Fruit fly (Drosophila melanogaster) whole organism, embryonic: ENCODE measurements around the gene Ugt35E2.

Experiments
- Atf-2 ChIP-seq: fragments of 200-800 bp; sonication (Bioruptor generic); optimal IDR thresholded peaks from 2 replicates; lab custom pipeline; 2016; ENCODE audit warnings: missing biosample characterization, missing genetic modification characterization
- CG10147 ChIP-seq: fragments of 200-800 bp; sonication (Bioruptor generic); optimal IDR thresholded peaks from 2 replicates; lab custom pipeline; 2019; ENCODE audit warnings: missing biosample characterization, mild to moderate bottlenecking, missing genetic modification characterization, moderate library complexity
- CG10366 ChIP-seq: fragments of 200-800 bp; sonication (Bioruptor generic); IDR thresholded peaks from 2 replicates; pipeline ENCODE4 v1.3.6; 2022; ENCODE audit warnings: missing biosample characterization, missing genetic modification characterization
- CG10979 ChIP-seq: fragments of 200-800 bp; sonication (Bioruptor generic); optimal IDR thresholded peaks from 2 replicates; lab custom pipeline; 2018; ENCODE audit warnings: missing biosample characterization, mild to moderate bottlenecking, missing genetic modification characterization, moderate library complexity
- CG12769 ChIP-seq: fragments of 200-800 bp; sonication (Bioruptor generic); optimal IDR thresholded peaks from 2 replicates; lab custom pipeline; 2019; ENCODE audit warnings: missing biosample characterization, mild to moderate bottlenecking, missing genetic modification characterization, moderate library complexity
- CG13287 ChIP-seq: fragments of 200-800 bp; sonication (Bioruptor generic); IDR thresholded peaks from 2 replicates; pipeline ENCODE4 v1.3.6; 2022; ENCODE audit warnings: missing biosample characterization, missing genetic modification characterization; ENCODE audit not compliant: partially characterized antibody
- CG15479 ChIP-seq: fragments of 200-800 bp; sonication (Bioruptor generic); optimal IDR thresholded peaks from 3 replicates; lab custom pipeline; 2019; ENCODE audit warnings: missing biosample characterization, mild to moderate bottlenecking, missing genetic modification characterization, moderate library complexity
- CG1832 ChIP-seq: fragments of 200-800 bp; sonication (Bioruptor generic); optimal IDR thresholded peaks from 2 replicates; lab custom pipeline; 2017; ENCODE audit warnings: missing biosample characterization, mild to moderate bottlenecking, missing genetic modification characterization, inconsistent platforms
- CG18476 ChIP-seq: fragments of 200-800 bp; sonication (Bioruptor generic); optimal IDR thresholded peaks from 2 replicates; lab custom pipeline; 2016; ENCODE audit warnings: missing biosample characterization, mild to moderate bottlenecking, missing genetic modification characterization
- CG2712 ChIP-seq: fragments of 200-800 bp; optimal IDR thresholded peaks from 3 replicates; lab custom pipeline; 2019; ENCODE audit warnings: missing biosample characterization, mild to moderate bottlenecking, missing genetic modification characterization, moderate library complexity
- CG3281 ChIP-seq: fragments of 200-800 bp; sonication (Bioruptor generic); optimal IDR thresholded peaks from 3 replicates; lab custom pipeline; 2017; ENCODE audit warnings: missing biosample characterization, mild to moderate bottlenecking, missing genetic modification characterization
- CG6813 ChIP-seq: fragments of 200-800 bp; sonication (Bioruptor generic); optimal IDR thresholded peaks from 2 replicates; lab custom pipeline; 2017; ENCODE audit warnings: missing biosample characterization, missing genetic modification characterization, mild to moderate bottlenecking, moderate library complexity, missing genetic modification reagents
- CG8388 ChIP-seq: fragments of 200-800 bp; sonication (Bioruptor generic); optimal IDR thresholded peaks from 2 replicates; lab custom pipeline; 2019; ENCODE audit warnings: missing biosample characterization, mild to moderate bottlenecking, missing genetic modification characterization, moderate library complexity
- CG9797 ChIP-seq: fragments of 200-800 bp; sonication (Bioruptor generic); optimal IDR thresholded peaks from 3 replicates; lab custom pipeline; 2018; ENCODE audit warnings: missing biosample characterization, mild to moderate bottlenecking, missing genetic modification characterization
- D19A ChIP-seq: fragments of 200-800 bp; optimal IDR thresholded peaks from 3 replicates; lab custom pipeline; 2019; ENCODE audit warnings: missing biosample characterization, mild to moderate bottlenecking, missing genetic modification characterization, moderate library complexity
- Deaf1 ChIP-seq: fragments of 200-800 bp; optimal IDR thresholded peaks from 3 replicates; lab custom pipeline; 2019; ENCODE audit warnings: missing biosample characterization, mild to moderate bottlenecking, missing genetic modification characterization, moderate library complexity
- Eip74EF ChIP-seq, 2 experiments: fragments of 200-800 bp in 1 of 2; fragments of >200 bp in 1 of 2; sonication (Bioruptor generic) in 1 of 2; optimal IDR thresholded peaks; 2 replicates each; lab custom pipeline; 2017 to 2019; ENCODE audit warnings: missing biosample characterization in 2 of 2, missing genetic modification characterization in 2 of 2, mild to moderate bottlenecking in 1 of 2, moderate library complexity in 1 of 2
- Elba2 ChIP-seq: fragments of 200-800 bp; sonication (Bioruptor generic); optimal IDR thresholded peaks from 3 replicates; lab custom pipeline; 2016; ENCODE audit warnings: missing biosample characterization, missing genetic modification characterization
- Hsf ChIP-seq: fragments of 200-800 bp; sonication (Bioruptor generic); optimal IDR thresholded peaks from 3 replicates; lab custom pipeline; 2016; ENCODE audit warnings: missing biosample characterization, missing genetic modification characterization
- Mes4 ChIP-seq: fragments of 200-800 bp; sonication (Bioruptor generic); optimal IDR thresholded peaks from 2 replicates; lab custom pipeline; 2016; ENCODE audit warnings: missing biosample characterization, missing genetic modification characterization
- Sox100B ChIP-seq: fragments of 200-800 bp; sonication (Bioruptor generic); optimal IDR thresholded peaks from 3 replicates; lab custom pipeline; 2018; ENCODE audit warnings: missing biosample characterization, mild to moderate bottlenecking, missing genetic modification characterization
- Sox102F ChIP-seq: fragments of 200-800 bp; sonication (Bioruptor generic); optimal IDR thresholded peaks from 2 replicates; lab custom pipeline; 2018; ENCODE audit warnings: missing biosample characterization, mild to moderate bottlenecking, missing genetic modification characterization, moderate library complexity
- TFAM ChIP-seq: fragments of 200-800 bp; sonication (Bioruptor generic); optimal IDR thresholded peaks from 2 replicates; lab custom pipeline; 2017; ENCODE audit warnings: missing biosample characterization, missing genetic modification characterization, inconsistent platforms
- al ChIP-seq: fragments of 200-800 bp; sonication (Bioruptor generic); IDR thresholded peaks from 2 replicates; pipeline ENCODE4 v1.3.6; 2022; ENCODE audit warnings: missing biosample characterization, missing genetic modification characterization
- ase ChIP-seq: fragments of 200-800 bp; sonication (Bioruptor generic); IDR thresholded peaks from 3 replicates; pipeline ENCODE4 v1.3.6; 2022; ENCODE audit warnings: missing biosample characterization, missing genetic modification characterization
- crc ChIP-seq: fragments of 200-800 bp; sonication (Bioruptor generic); optimal IDR thresholded peaks from 2 replicates; lab custom pipeline; 2016; ENCODE audit warnings: missing biosample characterization, missing genetic modification characterization
- crol ChIP-seq: fragments of 200-800 bp; sonication (Bioruptor generic); IDR thresholded peaks from 2 replicates; pipeline ENCODE4 v1.3.6; 2022; ENCODE audit warnings: missing biosample characterization, missing genetic modification characterization
- crp ChIP-seq, 2 experiments: fragments of 200-800 bp; sonication (Bioruptor generic); optimal IDR thresholded peaks; 2 replicates in 1 of 2; 3 replicates in 1 of 2; lab custom pipeline; 2017; ENCODE audit warnings: missing biosample characterization in 2 of 2, missing genetic modification characterization in 2 of 2, mild to moderate bottlenecking in 1 of 2, moderate library complexity in 1 of 2
- ftz-f1 ChIP-seq: fragments of 200-800 bp; sonication (Bioruptor generic); optimal IDR thresholded peaks from 2 replicates; lab custom pipeline; 2016; ENCODE audit warnings: missing biosample characterization, missing genetic modification characterization
- grn ChIP-seq: fragments of 200-800 bp; sonication (Bioruptor generic); optimal IDR thresholded peaks from 3 replicates; lab custom pipeline; 2017; ENCODE audit warnings: missing biosample characterization, missing genetic modification characterization
- her ChIP-seq: fragments of 200-800 bp; sonication (Bioruptor generic); optimal IDR thresholded peaks from 2 replicates; lab custom pipeline; 2016; ENCODE audit warnings: missing biosample characterization, missing genetic modification characterization
- kni ChIP-seq: fragments of 200-800 bp; sonication (Bioruptor generic); optimal IDR thresholded peaks from 3 replicates; lab custom pipeline; 2017; ENCODE audit warnings: mild to moderate bottlenecking, missing biosample characterization, missing genetic modification reagents, missing genetic modification characterization
- mam ChIP-seq: fragments of 200-800 bp; sonication (Bioruptor generic); optimal IDR thresholded peaks from 3 replicates; lab custom pipeline; 2016; ENCODE audit warnings: missing biosample characterization, missing genetic modification characterization
- mirr ChIP-seq: fragments of 200-800 bp; sonication (Bioruptor generic); optimal IDR thresholded peaks from 3 replicates; lab custom pipeline; 2018; ENCODE audit warnings: missing biosample characterization, mild to moderate bottlenecking, missing genetic modification characterization
- oc ChIP-seq: fragments of 200-800 bp; sonication (Bioruptor generic); optimal IDR thresholded peaks from 2 replicates; lab custom pipeline; 2018; ENCODE audit warnings: missing biosample characterization, mild to moderate bottlenecking, missing genetic modification characterization, moderate library complexity
- onecut ChIP-seq: fragments of 200-800 bp; sonication (Bioruptor generic); IDR thresholded peaks from 2 replicates; pipeline ENCODE4 v1.3.6; 2022; ENCODE audit warnings: missing biosample characterization, missing genetic modification characterization
- pho ChIP-seq: fragments of 200-800 bp; sonication (Bioruptor generic); optimal IDR thresholded peaks from 2 replicates; lab custom pipeline; 2016; ENCODE audit warnings: missing biosample characterization, missing genetic modification characterization
- phol ChIP-seq: fragments of 200-800 bp; sonication (Bioruptor generic); optimal IDR thresholded peaks from 3 replicates; lab custom pipeline; 2018; ENCODE audit warnings: missing biosample characterization, mild to moderate bottlenecking, missing genetic modification characterization, moderate library complexity
- ranshi ChIP-seq: fragments of 200-800 bp; sonication (Bioruptor generic); IDR thresholded peaks from 2 replicates; pipeline ENCODE4 v1.3.6; 2022; ENCODE audit warnings: missing biosample characterization, missing genetic modification characterization
- ro ChIP-seq: fragments of 200-800 bp; sonication (Bioruptor generic); IDR thresholded peaks from 2 replicates; pipeline ENCODE4 v1.3.6; 2022; ENCODE audit warnings: missing biosample characterization, missing genetic modification characterization
- sc ChIP-seq, 3 experiments: fragments of >200 bp in 2 of 3; fragments of 200-800 bp in 1 of 3; sonication (Bioruptor generic) in 1 of 3; optimal IDR thresholded peaks; 2 replicates in 2 of 3; 3 replicates in 1 of 3; lab custom pipeline; 2017; ENCODE audit warnings: mild to moderate bottlenecking in 1 of 3, missing biosample characterization in 1 of 3, missing genetic modification characterization in 1 of 3, missing genetic modification reagents in 1 of 3
- sr ChIP-seq: fragments of 200-800 bp; sonication (Bioruptor generic); IDR thresholded peaks from 3 replicates; pipeline ENCODE4 v1.3.6; 2022; ENCODE audit warnings: missing biosample characterization, missing genetic modification characterization
- tgo ChIP-seq: fragments of 200-800 bp; sonication (Bioruptor generic); IDR thresholded peaks from 3 replicates; pipeline ENCODE4 v1.3.6; 2022; ENCODE audit warnings: missing biosample characterization, missing genetic modification characterization
- unpg ChIP-seq: fragments of 200-800 bp; sonication (Bioruptor generic); optimal IDR thresholded peaks from 3 replicates; lab custom pipeline; 2018; ENCODE audit warnings: missing biosample characterization, mild to moderate bottlenecking, missing genetic modification characterization, moderate library complexity
- wdn ChIP-seq: fragments of 200-800 bp; sonication (Bioruptor generic); IDR thresholded peaks from 2 replicates; pipeline ENCODE4 v1.3.6; 2022; ENCODE audit warnings: missing biosample characterization, missing genetic modification characterization
- wek ChIP-seq: fragments of 200-800 bp; sonication (Bioruptor generic); optimal IDR thresholded peaks from 3 replicates; lab custom pipeline; 2018; ENCODE audit warnings: missing biosample characterization, mild to moderate bottlenecking, missing genetic modification characterization, moderate library complexity
- yki ChIP-seq: fragments of >200 bp; optimal IDR thresholded peaks from 3 replicates; lab custom pipeline; 2018
- z ChIP-seq: fragments of 200-800 bp; sonication (Bioruptor generic); IDR thresholded peaks from 3 replicates; pipeline ENCODE4 v1.3.6; 2022; ENCODE audit warnings: missing biosample characterization, missing genetic modification characterization

Gene Ugt35E2

DNA sequence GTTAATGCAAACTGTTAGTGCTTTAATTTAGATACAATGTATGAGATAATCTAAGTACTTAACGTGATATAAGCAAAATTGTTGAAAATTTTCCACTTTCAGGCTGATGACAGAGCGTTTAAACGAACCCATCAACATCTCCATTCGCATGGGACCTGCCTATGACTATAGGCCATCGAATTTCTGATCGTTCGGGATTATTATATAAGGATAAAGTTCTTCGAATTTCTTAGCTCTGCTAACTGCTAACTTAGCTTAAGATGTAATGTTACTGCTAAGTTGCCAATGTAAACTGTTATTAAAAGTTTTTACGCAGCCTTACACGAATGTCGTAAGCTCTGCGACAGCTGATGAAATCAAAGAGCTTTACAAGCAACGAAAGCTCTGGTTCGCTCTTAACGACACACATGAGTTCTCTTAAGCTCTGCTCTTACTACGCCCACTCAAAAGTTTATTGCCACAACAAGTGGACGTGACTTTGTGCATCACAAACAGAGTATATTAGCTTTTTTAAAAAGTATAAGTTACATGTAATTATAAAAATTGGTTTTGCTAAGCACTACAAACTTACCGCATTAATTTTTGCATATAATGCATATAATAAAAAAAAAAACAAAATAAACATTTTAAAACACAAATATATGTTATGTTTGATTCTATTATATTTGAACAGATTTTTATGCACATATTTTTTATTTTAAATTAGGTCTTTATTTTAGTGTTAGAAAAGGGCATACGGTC is 29.0 kb upstream of the Ugt35E2 start (continued):
- peak; percentile 99 for TF ChIP-seq D19A (tag; lab: Kevin White, UChicago)
- peak; percentile 20; the same call in 1 of the 2 replicates for TF ChIP-seq CG13287 (GFP tag; lab: Robert Waterston, UW)
- TF ChIP-seq unpg (GFP tag; lab: Kevin White, UChicago) = peak; percentile 98
- TF ChIP-seq grn (GFP tag; lab: Kevin White, UChicago) = no peak
- peak; percentile 99 for TF ChIP-seq CG10147 (GFP tag; lab: Kevin White, UChicago)
- TF ChIP-seq CG2712 (tag; lab: Kevin White, UChicago) = peak; percentile 97
- no peak for TF ChIP-seq Elba2 (GFP tag; lab: Kevin White, UChicago)
- TF ChIP-seq al (GFP tag; lab: Robert Waterston, UW) = peak; percentile 99
- peak; percentile 68 for TF ChIP-seq mirr (GFP tag; lab: Kevin White, UChicago)
- 0 out of 3 replicates have a peak, but pooled peaks have one; percentile 35 for TF ChIP-seq z (GFP tag; lab: Robert Waterston, UW)
- peak; percentile 97 for TF ChIP-seq Hsf
- peak; percentile 74 for TF ChIP-seq Atf-2
- TF ChIP-seq CG12769 (tag; lab: Kevin White, UChicago) = peak; percentile 82
- TF ChIP-seq CG10979 = peak; percentile 99
- peak; percentile 97 for TF ChIP-seq ase (GFP tag; lab: Robert Waterston, UW)
- peak; percentile 46 for TF ChIP-seq ftz-f1 (GFP tag; lab: Kevin White, UChicago)
- TF ChIP-seq CG10366 (GFP tag; lab: Robert Waterston, UW) = peak; percentile 97
- TF ChIP-seq yki (lab: Kevin White, UChicago) = no peak
- TF ChIP-seq sc (optimal IDR thresholded peaks at IDR 0.05; lab: Kevin White, UChicago) = no peak
- peak; percentile 97 for TF ChIP-seq sc (GFP tag; optimal IDR thresholded peaks at IDR 0.05; lab: Kevin White, UChicago)
- peak in 1 of 2 experiments; percentile 100 for TF ChIP-seq Eip74EF (GFP tag; optimal IDR thresholded peaks at IDR 0.05; lab: Kevin White, UChicago)
- TF ChIP-seq crp (GFP tag; optimal IDR thresholded peaks at IDR 0.05; lab: Kevin White, UChicago) = peak in 1 of 2 experiments; percentile 74
- peak; percentile 96 for TF ChIP-seq CG18476 (GFP tag; lab: Kevin White, UChicago)
- TF ChIP-seq CG3281 = peak; percentile 99
- TF ChIP-seq her = peak; percentile 18
- no peak for TF ChIP-seq CG1832 (GFP tag; lab: Kevin White, UChicago)
- peak; percentile 97 for TF ChIP-seq wdn
- no peak for TF ChIP-seq mam (GFP tag; lab: Kevin White, UChicago)
- TF ChIP-seq tgo = peak; percentile 99
- TF ChIP-seq onecut (GFP tag; lab: Robert Waterston, UW) = peak; percentile 95
- peak; percentile 33 for TF ChIP-seq CG9797
- peak; percentile 65 for TF ChIP-seq crc (GFP tag; lab: Kevin White, UChicago)
- peak; percentile 97 for TF ChIP-seq oc (tag; lab: Kevin White, UChicago)
- peak; percentile 94 for TF ChIP-seq sr (GFP tag; lab: Robert Waterston, UW)
- peak; percentile 100 for TF ChIP-seq Sox100B
- TF ChIP-seq Mes4 (GFP tag; lab: Kevin White, UChicago) = peak; percentile 80
- peak; percentile 69 for TF ChIP-seq TFAM (GFP tag; lab: Kevin White, UChicago)
- TF ChIP-seq wek (GFP tag; lab: Kevin White, UChicago) = peak; percentile 57
- peak; percentile 97 for TF ChIP-seq CG6813 (GFP tag; lab: Kevin White, UChicago)
- peak; percentile 97 for TF ChIP-seq ranshi (GFP tag; lab: Robert Waterston, UW)
- peak; percentile 18 for TF ChIP-seq CG15479 (GFP tag; lab: Kevin White, UChicago)
- peak; percentile 96 for TF ChIP-seq pho
- TF ChIP-seq Deaf1 (tag; lab: Kevin White, UChicago) = peak; percentile 76
- TF ChIP-seq CG8388 = peak; percentile 98
- TF ChIP-seq phol (tag; lab: Kevin White, UChicago) = peak; percentile 99
- peak; percentile 92 for TF ChIP-seq kni (GFP tag; lab: Kevin White, UChicago)
- TF ChIP-seq ro (GFP tag; lab: Robert Waterston, UW) = peak; percentile 97
- TF ChIP-seq crol = peak; percentile 73
- TF ChIP-seq Sox102F (GFP tag; lab: Kevin White, UChicago) = peak; percentile 99
